Worm (Caenorhabditis elegans): ENCODE results near the gene R05A10.2.

Gene R05A10.2

DNA sequence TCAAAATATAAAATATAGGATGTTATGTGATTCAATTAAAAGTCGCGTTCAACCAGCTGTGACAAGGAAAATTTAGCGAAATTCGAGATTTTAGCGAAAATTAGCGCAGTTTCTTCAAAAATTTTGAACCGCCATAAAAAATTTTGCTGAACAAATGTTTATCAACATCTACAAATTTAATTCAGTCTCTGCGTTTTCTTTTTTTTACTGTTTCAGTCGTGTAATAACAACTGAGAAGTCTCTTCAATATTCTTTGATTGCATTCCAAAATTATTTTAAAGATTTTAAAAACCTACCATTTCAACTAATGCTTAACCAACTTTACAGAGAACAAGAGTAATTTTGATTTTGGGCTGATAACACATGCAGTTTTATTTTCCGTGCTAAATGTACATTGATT is 13.0 kb upstream of the R05A10.2 start:
- TF ChIP-seq mml-1 (tag; optimal IDR thresholded peaks at IDR 0.05) (no peak), nhr-25 (tag; optimal IDR thresholded peaks at IDR 0.05) (no peak), ceh-9 (tag; optimal IDR thresholded peaks at IDR 0.05) (no peak), eor-1 (tag; optimal IDR thresholded peaks at IDR 0.05) (no peak), tbx-2 (tag; optimal IDR thresholded peaks at IDR 0.05) (no peak), sea-2 (GFP tag; optimal IDR thresholded peaks at IDR 0.05) (no peak), ZK546.5 (tag; optimal IDR thresholded peaks at IDR 0.05) (no peak), fkh-2 (tag; optimal IDR thresholded peaks at IDR 0.05) (no peak), nhr-12 (tag; optimal IDR thresholded peaks at IDR 0.05) (no peak), nhr-237 (tag; optimal IDR thresholded peaks at IDR 0.05) (no peak), unc-39 (tag; optimal IDR thresholded peaks at IDR 0.05) (no peak), pha-4 (tag; optimal IDR thresholded peaks at IDR 0.05) (no peak), fkh-10 (GFP tag; optimal IDR thresholded peaks at IDR 0.05) (no peak), nhr-11 (tag; optimal IDR thresholded peaks at IDR 0.05) (no peak), lin-15B (tag; optimal IDR thresholded peaks at IDR 0.05) (no peak), aly-2 (tag; optimal IDR thresholded peaks at IDR 0.05) (no peak), nfya-1 (tag; optimal IDR thresholded peaks at IDR 0.05; ENCODE audit: insufficient read depth) (no peak)

- TF ChIP-seq ceh-16 (tag; optimal IDR thresholded peaks at IDR 0.05) = no peak
- no peak for TF ChIP-seq nhr-11 (tag; optimal IDR thresholded peaks at IDR 0.05)
- no peak for TF ChIP-seq ZK546.5 (tag; optimal IDR thresholded peaks at IDR 0.05)
- TF ChIP-seq nhr-77 (tag; optimal IDR thresholded peaks at IDR 0.05) = no peak
- TF ChIP-seq fkh-10 (GFP tag; optimal IDR thresholded peaks at IDR 0.05) = no peak
These were observed 11.6 kb upstream of the R05A10.2 start, which contains the start of gene R05A10.6 for ce11 chrIV:14165476-14165875. R05A10.6 (plus strand) TSS chrIV:14165776.

- no peak for TF ChIP-seq ceh-16 (tag; optimal IDR thresholded peaks at IDR 0.05)
- TF ChIP-seq elt-2 (tag; optimal IDR thresholded peaks at IDR 0.05) = no peak
- no peak for TF ChIP-seq nhr-25 (tag; optimal IDR thresholded peaks at IDR 0.05)
- TF ChIP-seq skn-1 (tag; optimal IDR thresholded peaks at IDR 0.05) = no peak
- TF ChIP-seq ztf-11 (tag; optimal IDR thresholded peaks at IDR 0.05) = no peak
- no peak for TF ChIP-seq R02D3.7 (tag; optimal IDR thresholded peaks at IDR 0.05)
- no peak for TF ChIP-seq nhr-67 (tag; optimal IDR thresholded peaks at IDR 0.05)
- no peak for TF ChIP-seq pha-4 (tag; optimal IDR thresholded peaks at IDR 0.05)
- TF ChIP-seq ceh-9 (tag; optimal IDR thresholded peaks at IDR 0.05) = no peak
- TF ChIP-seq nhr-237 (tag; optimal IDR thresholded peaks at IDR 0.05) = no peak
- TF ChIP-seq ama-1 (optimal IDR thresholded peaks at IDR 0.05) = no peak
- no peak for TF ChIP-seq ztf-4 (tag; optimal IDR thresholded peaks at IDR 0.05)
- no peak for TF ChIP-seq nfya-1 (tag; optimal IDR thresholded peaks at IDR 0.05; ENCODE audit: insufficient read depth)
- TF ChIP-seq ceh-82 (tag; optimal IDR thresholded peaks at IDR 0.05) = no peak
- TF ChIP-seq ceh-28 (tag; optimal IDR thresholded peaks at IDR 0.05) = no peak
- TF ChIP-seq fkh-10 (GFP tag; optimal IDR thresholded peaks at IDR 0.05) = no peak
- no peak for TF ChIP-seq elt-3 (tag; optimal IDR thresholded peaks at IDR 0.05)
- TF ChIP-seq fkh-2 (tag; optimal IDR thresholded peaks at IDR 0.05) = no peak
- no peak for TF ChIP-seq eor-1 (tag; optimal IDR thresholded peaks at IDR 0.05)
- no peak for TF ChIP-seq nhr-11 (tag; optimal IDR thresholded peaks at IDR 0.05)
These were observed 4.9 kb upstream of the R05A10.2 start, which contains the start of gene R05A10.4 for ce11 chrIV:14172181-14172580. R05A10.4 (plus strand) TSS chrIV:14172481.

DNA sequence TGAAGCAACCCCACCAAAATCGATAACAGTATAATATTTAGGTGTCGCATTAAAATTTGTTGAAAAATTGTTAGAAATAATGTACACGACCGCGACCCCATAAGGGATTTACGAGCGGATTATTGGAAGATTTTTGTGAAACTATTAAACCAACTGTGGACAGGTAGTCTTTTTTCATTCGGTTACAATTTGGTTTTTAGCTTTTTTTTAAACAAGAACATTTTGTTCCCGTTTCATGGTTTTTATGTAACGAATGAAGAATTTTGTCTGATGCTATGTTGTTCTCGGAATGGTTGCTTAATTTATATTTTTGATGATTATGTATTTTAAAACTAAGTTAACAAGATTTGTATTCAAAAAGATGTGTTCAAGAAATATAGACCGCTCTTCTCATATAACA is 698 bp upstream of the R05A10.2 start, which contains the start of gene R05A10.3:
TSS of gene R05A10.3 (minus strand) at position 101 of the 400 bp plus-strand sequence.
- TF ChIP-seq hmg-11 (tag; optimal IDR thresholded peaks at IDR 0.05) = no peak

- no peak for TF ChIP-seq nhr-67 (tag; optimal IDR thresholded peaks at IDR 0.05)
- TF ChIP-seq R02D3.7 (tag; optimal IDR thresholded peaks at IDR 0.05) = no peak
- no peak for TF ChIP-seq nhr-76 (tag; optimal IDR thresholded peaks at IDR 0.05)
- no peak for TF ChIP-seq egl-5 (tag; optimal IDR thresholded peaks at IDR 0.05)
- TF ChIP-seq elt-2 (tag; optimal IDR thresholded peaks at IDR 0.05) = no peak
- no peak for TF ChIP-seq nhr-25 (tag; optimal IDR thresholded peaks at IDR 0.05)
- TF ChIP-seq lin-39 (tag; optimal IDR thresholded peaks at IDR 0.05) = no peak
- TF ChIP-seq pha-4 (tag; optimal IDR thresholded peaks at IDR 0.05) = no peak
- TF ChIP-seq ceh-16 (tag; optimal IDR thresholded peaks at IDR 0.05) = no peak
- TF ChIP-seq aly-2 (tag; optimal IDR thresholded peaks at IDR 0.05) = no peak
- TF ChIP-seq daf-12 (tag; optimal IDR thresholded peaks at IDR 0.05) = no peak
- TF ChIP-seq nhr-43 (tag; optimal IDR thresholded peaks at IDR 0.05; ENCODE audit: poor library complexity, severe bottlenecking) = no peak
- TF ChIP-seq unc-62 (GFP tag; optimal IDR thresholded peaks at IDR 0.05) = no peak
- TF ChIP-seq ceh-28 (tag; optimal IDR thresholded peaks at IDR 0.05) = no peak
- no peak for TF ChIP-seq snpc-4 (tag; optimal IDR thresholded peaks at IDR 0.05)
- no peak for TF ChIP-seq ztf-4 (tag; optimal IDR thresholded peaks at IDR 0.05)
- no peak for TF ChIP-seq eor-1 (tag; optimal IDR thresholded peaks at IDR 0.05)
- TF ChIP-seq lsy-12 (tag; optimal IDR thresholded peaks at IDR 0.05) = no peak
- TF ChIP-seq mml-1 (tag; optimal IDR thresholded peaks at IDR 0.05) = no peak
- TF ChIP-seq unc-39 (tag; optimal IDR thresholded peaks at IDR 0.05) = no peak
These were observed 5.0 kb downstream of the R05A10.2 start, which contains the start of gene R05A10.1 for ce11 chrIV:14182077-14182476. R05A10.1 (plus strand) TSS chrIV:14182377.
